Worm (Caenorhabditis elegans) whole organism, early embryonic: ENCODE data around the gene lsm-5.

ENCODE experiments used
- B0310.2 ChIP-seq: sonication (generic microtip); optimal IDR thresholded peaks from 2 replicates; lab custom pipeline; 2016; ENCODE audit warnings: mild to moderate bottlenecking, missing genetic modification characterization, missing compliant biosample characterization
- F13C5.2 ChIP-seq: sonication (generic microtip); optimal IDR thresholded peaks from 2 replicates; lab custom pipeline; 2017; ENCODE audit warnings: mild to moderate bottlenecking, missing genetic modification characterization, inconsistent platforms, missing compliant biosample characterization
- aly-1 ChIP-seq: sonication (generic microtip); optimal IDR thresholded peaks from 2 replicates; lab custom pipeline; 2016; ENCODE audit warnings: missing genetic modification characterization, missing compliant biosample characterization
- ama-1 ChIP-seq: fragments of 150-350 bp; optimal IDR thresholded peaks from 2 replicates; lab custom pipeline; 2014
- ets-7 ChIP-seq: sonication (generic microtip); optimal IDR thresholded peaks from 2 replicates; lab custom pipeline; 2016; ENCODE audit warnings: missing genotype, missing genetic modification characterization, missing compliant biosample characterization
- hmg-4 ChIP-seq: fragments of 200-800 bp; sonication (Bioruptor generic); optimal IDR thresholded peaks from 2 replicates; lab custom pipeline; 2018; ENCODE audit warnings: mild to moderate bottlenecking, missing genetic modification characterization, missing compliant biosample characterization
- pes-1 ChIP-seq: fragments of 200-800 bp; sonication (Bioruptor generic); IDR thresholded peaks from 2 replicates; pipeline ENCODE4 v1.3.6; 2022; ENCODE audit warnings: missing genetic modification reagents, missing genetic modification characterization, missing compliant biosample characterization
- sea-1 ChIP-seq: fragments of 200-800 bp; sonication (Bioruptor generic); conservative IDR thresholded peaks from 2 replicates; pipeline ENCODE4 v1.3.6; 2022; ENCODE audit warnings: missing genetic modification characterization, missing compliant biosample characterization
- tbx-11 ChIP-seq: fragments of 200-800 bp; sonication (Bioruptor generic); IDR thresholded peaks from 2 replicates; pipeline ENCODE4 v1.3.6; 2022; ENCODE audit warnings: missing genetic modification characterization, missing compliant biosample characterization
- tbx-37 ChIP-seq: fragments of 200-800 bp; sonication (Bioruptor generic); conservative IDR thresholded peaks from 2 replicates; pipeline ENCODE4 v1.3.6; 2022; ENCODE audit warnings: missing genetic modification reagents, missing genetic modification characterization, missing compliant biosample characterization

ce11 chrV:15559047-15559446, 11.1 kb upstream of the lsm-5 start, which contains the start of gene acr-18:
- no peak for TF ChIP-seq sea-1
- TF ChIP-seq ama-1 (lab: Kevin White, UChicago) = no peak
- no peak for TF ChIP-seq ets-7 (tag; lab: Kevin White, UChicago)
- no peak for TF ChIP-seq aly-1 (tag; lab: Kevin White, UChicago)
- TF ChIP-seq F13C5.2 (tag; lab: Kevin White, UChicago) = no peak
- no peak for TF ChIP-seq B0310.2
- no peak for TF ChIP-seq tbx-37 (GFP tag; lab: Robert Waterston, UW)
- no peak for TF ChIP-seq pes-1
- TF ChIP-seq tbx-11 = no peak
- TF ChIP-seq hmg-4 (GFP tag; lab: Kevin White, UChicago) = no peak
